Fruit fly (Drosophila melanogaster) whole organism, embryonic: ENCODE measurements around the gene CG1299.

Experiments used
- Asciz ChIP-seq: fragments of 200-800 bp; sonication (Bioruptor generic); optimal IDR thresholded peaks from 2 replicates; lab custom pipeline; 2017; ENCODE audit warnings: missing biosample characterization, mild to moderate bottlenecking, missing genetic modification characterization, missing genetic modification reagents
- CG11456 ChIP-seq: fragments of 200-800 bp; sonication (Bioruptor generic); IDR thresholded peaks from 3 replicates; pipeline ENCODE4 v1.3.6; 2022; ENCODE audit warnings: missing biosample characterization, missing genetic modification characterization
- CG11695 ChIP-seq: fragments of 200-800 bp; sonication (Bioruptor generic); IDR thresholded peaks from 3 replicates; pipeline ENCODE4 v1.3.6; 2022; ENCODE audit warnings: missing biosample characterization, missing genetic modification characterization
- CG11696 ChIP-seq: fragments of 200-800 bp; sonication (Bioruptor generic); IDR thresholded peaks from 2 replicates; pipeline ENCODE4 v1.3.6; 2022; ENCODE audit warnings: missing biosample characterization, missing genetic modification characterization
- CG12236 ChIP-seq: fragments of 200-800 bp; sonication (Bioruptor generic); optimal IDR thresholded peaks from 2 replicates; lab custom pipeline; 2016; ENCODE audit warnings: missing biosample characterization, missing genetic modification characterization
- CG14710 ChIP-seq: fragments of 200-800 bp; sonication (Bioruptor generic); optimal IDR thresholded peaks from 3 replicates; lab custom pipeline; 2019; ENCODE audit warnings: missing biosample characterization, mild to moderate bottlenecking, missing genetic modification characterization, moderate library complexity
- CG1602 ChIP-seq: fragments of 200-800 bp; sonication (Bioruptor generic); optimal IDR thresholded peaks from 3 replicates; lab custom pipeline; 2016; ENCODE audit warnings: missing biosample characterization, missing genetic modification characterization
- CG16779 ChIP-seq: fragments of 200-800 bp; sonication (Bioruptor generic); IDR thresholded peaks from 2 replicates; pipeline ENCODE4 v1.3.6; 2022; ENCODE audit warnings: missing biosample characterization, missing genetic modification characterization
- CG17829 ChIP-seq: fragments of 200-800 bp; optimal IDR thresholded peaks from 2 replicates; lab custom pipeline; 2019; ENCODE audit warnings: missing biosample characterization, mild to moderate bottlenecking, missing genetic modification characterization, moderate library complexity
- CG18619 ChIP-seq: fragments of 200-800 bp; sonication (Bioruptor generic); optimal IDR thresholded peaks from 3 replicates; lab custom pipeline; 2017; ENCODE audit warnings: missing biosample characterization, mild to moderate bottlenecking, missing genetic modification characterization
- CG2129 ChIP-seq: fragments of 200-800 bp; sonication (Bioruptor generic); IDR thresholded peaks from 2 replicates; pipeline ENCODE4 v1.3.6; 2022; ENCODE audit warnings: missing biosample characterization, missing genetic modification characterization; ENCODE audit not compliant: partially characterized antibody
- CG30403 ChIP-seq: fragments of 200-800 bp; sonication (Bioruptor generic); optimal IDR thresholded peaks from 3 replicates; lab custom pipeline; 2016; ENCODE audit warnings: missing biosample characterization, missing genetic modification characterization
- CG31365 ChIP-seq: fragments of 200-800 bp; sonication (Bioruptor generic); optimal IDR thresholded peaks from 2 replicates; lab custom pipeline; 2018; ENCODE audit warnings: missing biosample characterization, mild to moderate bottlenecking, missing genetic modification characterization
- CG31388 ChIP-seq: fragments of 200-800 bp; sonication (Bioruptor generic); optimal IDR thresholded peaks from 2 replicates; lab custom pipeline; 2016; ENCODE audit warnings: missing biosample characterization, missing genetic modification characterization
- CG4820 ChIP-seq: fragments of 200-800 bp; sonication (Bioruptor generic); optimal IDR thresholded peaks from 3 replicates; lab custom pipeline; 2016; ENCODE audit warnings: missing biosample characterization, missing genetic modification characterization
- CG4854 ChIP-seq: fragments of 200-800 bp; sonication (Bioruptor generic); optimal IDR thresholded peaks from 2 replicates; lab custom pipeline; 2016; ENCODE audit warnings: missing biosample characterization, missing genetic modification characterization, inconsistent platforms
- CG5245 ChIP-seq: fragments of 200-800 bp; sonication (Bioruptor generic); optimal IDR thresholded peaks from 3 replicates; lab custom pipeline; 2016; ENCODE audit warnings: missing biosample characterization, missing genetic modification characterization
- CG6272 ChIP-seq: fragments of 200-800 bp; sonication (Bioruptor generic); IDR thresholded peaks from 2 replicates; pipeline ENCODE4 v1.3.6; 2022; ENCODE audit warnings: missing biosample characterization, missing genetic modification characterization
- CG7372 ChIP-seq: fragments of 200-800 bp; sonication (Bioruptor generic); IDR thresholded peaks from 2 replicates; pipeline ENCODE4 v1.3.6; 2022; ENCODE audit warnings: missing biosample characterization, missing genetic modification characterization
- CG7928 ChIP-seq: fragments of 200-800 bp; sonication (Bioruptor generic); optimal IDR thresholded peaks from 2 replicates; lab custom pipeline; 2017; ENCODE audit warnings: missing biosample characterization, mild to moderate bottlenecking, missing genetic modification characterization
- D19A ChIP-seq: fragments of 200-800 bp; optimal IDR thresholded peaks from 3 replicates; lab custom pipeline; 2019; ENCODE audit warnings: missing biosample characterization, mild to moderate bottlenecking, missing genetic modification characterization, moderate library complexity
- Dfd ChIP-seq, 2 experiments: fragments of >200 bp; optimal IDR thresholded peaks; 2 replicates each; lab custom pipeline; 2017; ENCODE audit warnings: missing biosample characterization in 2 of 2, missing genetic modification characterization in 2 of 2
- Doc3 ChIP-seq: fragments of 200-800 bp; sonication (Bioruptor generic); IDR thresholded peaks from 3 replicates; pipeline ENCODE4 v1.3.6; 2022; ENCODE audit warnings: missing biosample characterization, missing genetic modification characterization; ENCODE audit not compliant: partially characterized antibody
- Eip74EF ChIP-seq, 2 experiments: fragments of 200-800 bp in 1 of 2; fragments of >200 bp in 1 of 2; sonication (Bioruptor generic) in 1 of 2; optimal IDR thresholded peaks; 2 replicates each; lab custom pipeline; 2017 to 2019; ENCODE audit warnings: missing biosample characterization in 2 of 2, missing genetic modification characterization in 2 of 2, mild to moderate bottlenecking in 1 of 2, moderate library complexity in 1 of 2
- Fer3 ChIP-seq: fragments of 200-800 bp; sonication (Bioruptor generic); optimal IDR thresholded peaks from 2 replicates; lab custom pipeline; 2018; ENCODE audit warnings: missing biosample characterization, mild to moderate bottlenecking, missing genetic modification characterization, moderate library complexity
- HLH4C ChIP-seq: fragments of 200-800 bp; sonication (Bioruptor generic); IDR thresholded peaks from 3 replicates; pipeline ENCODE4 v1.3.6; 2022; ENCODE audit warnings: missing biosample characterization, missing genetic modification characterization; ENCODE audit not compliant: partially characterized antibody
- Hey ChIP-seq: fragments of 200-800 bp; sonication (Bioruptor generic); optimal IDR thresholded peaks from 3 replicates; lab custom pipeline; 2018; ENCODE audit warnings: missing biosample characterization, mild to moderate bottlenecking, missing genetic modification characterization
- Oaz ChIP-seq: fragments of 200-800 bp; sonication (Bioruptor generic); IDR thresholded peaks from 2 replicates; pipeline ENCODE4 v1.3.6; 2022; ENCODE audit warnings: missing biosample characterization, missing genetic modification characterization
- Optix ChIP-seq: fragments of 200-800 bp; sonication (Bioruptor generic); IDR thresholded peaks from 3 replicates; pipeline ENCODE4 v1.3.6; 2022; ENCODE audit warnings: missing biosample characterization, missing genetic modification characterization
- Ssrp ChIP-seq: fragments of 200-800 bp; sonication (Bioruptor generic); optimal IDR thresholded peaks from 2 replicates; lab custom pipeline; 2018; ENCODE audit warnings: missing biosample characterization, mild to moderate bottlenecking, missing genetic modification characterization, moderate library complexity
- aop ChIP-seq: fragments of 200-800 bp; sonication (Bioruptor generic); IDR thresholded peaks from 2 replicates; pipeline ENCODE4 v1.3.6; 2022; ENCODE audit warnings: missing biosample characterization, missing genetic modification characterization
- bsh ChIP-seq, 2 experiments: fragments of 200-800 bp; sonication (Bioruptor generic); optimal IDR thresholded peaks; 2 replicates each; lab custom pipeline; 2017 to 2018; ENCODE audit warnings: mild to moderate bottlenecking in 2 of 2, missing biosample characterization in 2 of 2, missing genetic modification characterization in 2 of 2, moderate library complexity in 1 of 2
- crc ChIP-seq: fragments of 200-800 bp; sonication (Bioruptor generic); optimal IDR thresholded peaks from 2 replicates; lab custom pipeline; 2016; ENCODE audit warnings: missing biosample characterization, missing genetic modification characterization
- dan ChIP-seq: fragments of 200-800 bp; sonication (Bioruptor generic); IDR thresholded peaks from 2 replicates; pipeline ENCODE4 v1.3.6; 2022; ENCODE audit warnings: missing biosample characterization, missing genetic modification characterization
- gsb-n ChIP-seq: fragments of 200-800 bp; sonication (Bioruptor generic); optimal IDR thresholded peaks from 3 replicates; lab custom pipeline; 2018; ENCODE audit warnings: missing biosample characterization, mild to moderate bottlenecking, missing genetic modification characterization
- kni ChIP-seq: fragments of 200-800 bp; sonication (Bioruptor generic); optimal IDR thresholded peaks from 3 replicates; lab custom pipeline; 2017; ENCODE audit warnings: mild to moderate bottlenecking, missing biosample characterization, missing genetic modification reagents, missing genetic modification characterization
- nmo ChIP-seq: fragments of 200-800 bp; sonication (Bioruptor generic); optimal IDR thresholded peaks from 2 replicates; lab custom pipeline; 2018; ENCODE audit warnings: missing biosample characterization, mild to moderate bottlenecking, missing genetic modification characterization, moderate library complexity
- pzg ChIP-seq: fragments of 200-800 bp; sonication (Bioruptor generic); optimal IDR thresholded peaks from 3 replicates; lab custom pipeline; 2018; ENCODE audit warnings: missing biosample characterization, mild to moderate bottlenecking, missing genetic modification characterization, moderate library complexity
- repo ChIP-seq: fragments of 200-800 bp; sonication (Bioruptor generic); optimal IDR thresholded peaks from 2 replicates; lab custom pipeline; 2016; ENCODE audit warnings: missing biosample characterization, missing genetic modification characterization
- rib ChIP-seq: fragments of 200-800 bp; sonication (Bioruptor generic); IDR thresholded peaks from 2 replicates; pipeline ENCODE4 v1.3.6; 2022; ENCODE audit warnings: missing biosample characterization, missing genetic modification characterization
- ro ChIP-seq: fragments of 200-800 bp; sonication (Bioruptor generic); IDR thresholded peaks from 2 replicates; pipeline ENCODE4 v1.3.6; 2022; ENCODE audit warnings: missing biosample characterization, missing genetic modification characterization
- run ChIP-seq: fragments of 200-800 bp; sonication (Bioruptor generic); optimal IDR thresholded peaks from 3 replicates; lab custom pipeline; 2018; ENCODE audit warnings: missing biosample characterization, mild to moderate bottlenecking, missing genetic modification characterization
- slbo ChIP-seq: fragments of 200-800 bp; sonication (Bioruptor generic); IDR thresholded peaks from 2 replicates; pipeline ENCODE4 v1.3.6; 2022; ENCODE audit warnings: missing biosample characterization, missing genetic modification characterization
- so ChIP-seq: fragments of 200-800 bp; sonication (Bioruptor generic); IDR thresholded peaks from 3 replicates; pipeline ENCODE4 v1.3.6; 2022; ENCODE audit warnings: missing biosample characterization, missing genetic modification characterization
- stc ChIP-seq: fragments of 200-800 bp; sonication (Bioruptor generic); IDR thresholded peaks from 2 replicates; pipeline ENCODE4 v1.3.6; 2022; ENCODE audit warnings: missing biosample characterization, missing genetic modification characterization
- tap ChIP-seq: fragments of 200-800 bp; optimal IDR thresholded peaks from 3 replicates; lab custom pipeline; 2019; ENCODE audit warnings: missing biosample characterization, mild to moderate bottlenecking, missing genetic modification characterization, moderate library complexity
- twi ChIP-seq: fragments of 200-800 bp; optimal IDR thresholded peaks from 2 replicates; lab custom pipeline; 2019; ENCODE audit warnings: missing biosample characterization, mild to moderate bottlenecking, missing genetic modification characterization, moderate library complexity
- vnd ChIP-seq: fragments of 200-800 bp; sonication (Bioruptor generic); IDR thresholded peaks from 3 replicates; pipeline ENCODE4 v1.3.6; 2022; ENCODE audit warnings: missing biosample characterization, missing genetic modification characterization; ENCODE audit not compliant: partially characterized antibody
- wdn ChIP-seq: fragments of 200-800 bp; sonication (Bioruptor generic); IDR thresholded peaks from 2 replicates; pipeline ENCODE4 v1.3.6; 2022; ENCODE audit warnings: missing biosample characterization, missing genetic modification characterization
- wek ChIP-seq: fragments of 200-800 bp; sonication (Bioruptor generic); optimal IDR thresholded peaks from 3 replicates; lab custom pipeline; 2018; ENCODE audit warnings: missing biosample characterization, mild to moderate bottlenecking, missing genetic modification characterization, moderate library complexity

The CG1299 gene

DNA sequence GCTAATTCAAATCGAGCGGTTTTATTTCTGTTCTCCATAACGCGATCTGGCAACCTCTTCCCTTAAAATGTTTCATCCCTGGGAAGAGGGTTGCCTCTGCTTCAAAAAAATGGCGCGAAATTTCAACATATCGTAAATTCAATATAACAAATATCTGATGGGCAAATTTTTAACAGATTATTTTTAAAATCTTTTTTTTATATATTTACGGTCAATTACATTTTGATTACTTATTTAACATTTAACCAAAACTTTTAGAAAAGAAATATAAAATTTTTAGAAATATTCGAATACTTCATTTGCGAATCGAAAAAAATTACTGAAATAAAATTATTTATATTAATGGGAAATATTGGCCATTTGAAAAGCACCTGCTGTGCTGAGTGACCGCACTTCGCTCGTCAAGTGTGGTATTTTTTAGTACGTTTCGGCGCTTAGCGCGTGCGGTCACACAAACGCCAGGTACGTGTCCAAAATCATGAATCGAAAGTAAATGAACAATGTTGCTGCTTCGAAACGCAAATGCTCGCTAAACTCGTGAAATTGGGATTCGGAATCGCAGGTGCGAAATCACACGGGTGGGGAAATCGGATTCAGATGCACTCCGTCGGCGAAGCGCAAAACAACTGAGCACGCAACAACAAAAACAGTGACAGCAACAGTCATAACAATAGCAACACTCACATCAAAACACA is 21.6 kb downstream of the CG1299 start, which contains the start of gene Ero1L (continued):
- no peak for TF ChIP-seq bsh (GFP tag; optimal IDR thresholded peaks at IDR 0.05; lab: Kevin White, UChicago)
- TF ChIP-seq Fer3 (tag; lab: Kevin White, UChicago) = peak; percentile 38
- TF ChIP-seq rib (GFP tag; lab: Robert Waterston, UW) = peak; percentile 52; the same call in 1 of the 2 replicates
- TF ChIP-seq nmo (GFP tag; lab: Kevin White, UChicago) = peak; percentile 53
- no peak for TF ChIP-seq Oaz (GFP tag; lab: Robert Waterston, UW)
- TF ChIP-seq CG30403 (GFP tag; lab: Kevin White, UChicago) = peak; percentile 16
- TF ChIP-seq pzg (GFP tag; lab: Kevin White, UChicago) = peak; percentile 63
- no peak for TF ChIP-seq CG16779
- TF ChIP-seq crc (GFP tag; lab: Kevin White, UChicago) = no peak
- no peak for TF ChIP-seq CG5245 (GFP tag; lab: Kevin White, UChicago)
- peak; percentile 25 for TF ChIP-seq CG1602 (GFP tag; lab: Kevin White, UChicago)
- TF ChIP-seq Optix = no peak
- no peak for TF ChIP-seq tap
- no peak for TF ChIP-seq Eip74EF (GFP tag; optimal IDR thresholded peaks at IDR 0.05; lab: Kevin White, UChicago)
- TF ChIP-seq gsb-n (tag; lab: Kevin White, UChicago) = no peak
- no peak for TF ChIP-seq CG4854 (GFP tag; lab: Kevin White, UChicago)
- no peak for TF ChIP-seq CG2129
- 0 out of 3 replicates have a peak, but pooled peaks have one; percentile 59 for TF ChIP-seq CG11456 (GFP tag; lab: Robert Waterston, UW)
- no peak for TF ChIP-seq so (GFP tag; lab: Robert Waterston, UW)
- TF ChIP-seq D19A = peak; percentile 42
- TF ChIP-seq CG18619 = peak; percentile 13
- TF ChIP-seq slbo = no peak
- TF ChIP-seq CG11696 (GFP tag; lab: Robert Waterston, UW) = peak; percentile 92
- no peak for TF ChIP-seq Hey (tag; lab: Kevin White, UChicago)
- no peak for TF ChIP-seq CG7372
- no peak for TF ChIP-seq aop
- TF ChIP-seq wdn = 0 out of 2 replicates have a peak, but pooled peaks have one; percentile 42
- peak; percentile 11 for TF ChIP-seq CG4820
- no peak for TF ChIP-seq CG12236
- TF ChIP-seq dan = no peak
- no peak for TF ChIP-seq CG6272 (GFP tag; lab: Robert Waterston, UW)
- no peak for TF ChIP-seq stc (GFP tag; lab: Robert Waterston, UW)
- TF ChIP-seq twi (tag; lab: Kevin White, UChicago) = no peak
- peak; percentile 51; the same call in 1 of the 3 replicates for TF ChIP-seq CG11695 (GFP tag; lab: Robert Waterston, UW)
- peak; percentile 98 for TF ChIP-seq CG7928 (GFP tag; lab: Kevin White, UChicago)
- TF ChIP-seq Dfd (GFP tag; optimal IDR thresholded peaks at IDR 0.05; lab: Kevin White, UChicago) = no peak
- TF ChIP-seq CG17829 (tag; lab: Kevin White, UChicago) = peak; percentile 52
- TF ChIP-seq repo = no peak
- TF ChIP-seq wek = no peak
- TF ChIP-seq Doc3 (GFP tag; lab: Robert Waterston, UW) = no peak
- TF ChIP-seq Ssrp (tag; lab: Kevin White, UChicago) = no peak
- peak; percentile 73 for TF ChIP-seq CG14710 (tag; lab: Kevin White, UChicago)
- TF ChIP-seq vnd (GFP tag; lab: Robert Waterston, UW) = no peak
- no peak for TF ChIP-seq CG31388 (GFP tag; lab: Kevin White, UChicago)
- TF ChIP-seq run (tag; lab: Kevin White, UChicago) = no peak
- TF ChIP-seq kni (GFP tag; lab: Kevin White, UChicago) = peak; percentile 3
- TF ChIP-seq ro (GFP tag; lab: Robert Waterston, UW) = no peak
- no peak for TF ChIP-seq CG31365 (tag; lab: Kevin White, UChicago)
- no peak for TF ChIP-seq Asciz (GFP tag; lab: Kevin White, UChicago)
- 0 out of 3 replicates have a peak, but pooled peaks have one; percentile 11 for TF ChIP-seq HLH4C (GFP tag; lab: Robert Waterston, UW)
